Fruit fly (Drosophila melanogaster): ENCODE measurements around the gene CG16743.

Gene CG16743

dm6 chr2L:11010999-11011398 lies 38.9 kb downstream of the CG16743 start, which contains the start of the genes Art8 and dUTPase (continued):
- TF ChIP-seq lola (GFP tag; optimal IDR thresholded peaks at IDR 0.05), result no peak
- peak; percentile 51 for TF ChIP-seq ey (GFP tag; optimal IDR thresholded peaks at IDR 0.05)
- no peak for TF ChIP-seq Hr83 (GFP tag; optimal IDR thresholded peaks at IDR 0.05; ENCODE audit: poor library complexity, severe bottlenecking)
- TF ChIP-seq Dfd (GFP tag; optimal IDR thresholded peaks at IDR 0.05), result no peak
- peak; percentile 83 for TF ChIP-seq Hnf4 (GFP tag; optimal IDR thresholded peaks at IDR 0.05)
- TF ChIP-seq brk (GFP tag; optimal IDR thresholded peaks at IDR 0.05), result no peak
- no peak for TF ChIP-seq CrebA (GFP tag; optimal IDR thresholded peaks at IDR 0.05; ENCODE audit: borderline replicate concordance)
- no peak for TF ChIP-seq woc (GFP tag; optimal IDR thresholded peaks at IDR 0.05)
- TF ChIP-seq tai (GFP tag; optimal IDR thresholded peaks at IDR 0.05), result no peak

- no peak for TF ChIP-seq GATAd (GFP tag; optimal IDR thresholded peaks at IDR 0.05)
- no peak for TF ChIP-seq Hr83 (GFP tag; optimal IDR thresholded peaks at IDR 0.05; ENCODE audit: poor library complexity, severe bottlenecking)
Observed at dm6 chr2L:11014018-11014611, 42.0 kb downstream of the CG16743 start.

- no peak for TF ChIP-seq dmrt93B (GFP tag; optimal IDR thresholded peaks at IDR 0.05)
- TF ChIP-seq Mio (GFP tag; optimal IDR thresholded peaks at IDR 0.05), result no peak
- TF ChIP-seq CG9705 (GFP tag; optimal IDR thresholded peaks at IDR 0.05), result no peak
- TF ChIP-seq Myc (optimal IDR thresholded peaks at IDR 0.05), result no peak
- peak; percentile 1 for TF ChIP-seq rgr (GFP tag; optimal IDR thresholded peaks at IDR 0.05)
- TF ChIP-seq HLH106 (tag; optimal IDR thresholded peaks at IDR 0.05), result peak; percentile 39
- TF ChIP-seq Abd-B (GFP tag; optimal IDR thresholded peaks at IDR 0.05), result no peak
- no peak for TF ChIP-seq dl (GFP tag; optimal IDR thresholded peaks at IDR 0.05; ENCODE audit: insufficient read depth in 1 of 2, partially characterized antibody in 2 of 2)
- TF ChIP-seq foxo (GFP tag; optimal IDR thresholded peaks at IDR 0.05), result peak in 1 of 2 experiments; percentile 14
- TF ChIP-seq ey (GFP tag; optimal IDR thresholded peaks at IDR 0.05), result peak; percentile 7
- peak; percentile 1 for TF ChIP-seq h (GFP tag; optimal IDR thresholded peaks at IDR 0.05)
- no peak for TF ChIP-seq sv (GFP tag; optimal IDR thresholded peaks at IDR 0.05)
- no peak for TF ChIP-seq dsf (GFP tag; optimal IDR thresholded peaks at IDR 0.05; ENCODE audit: borderline replicate concordance)
- TF ChIP-seq Rel (GFP tag; optimal IDR thresholded peaks at IDR 0.05), result no peak
- no peak for TF ChIP-seq Rel (tag; optimal IDR thresholded peaks at IDR 0.05)
- TF ChIP-seq GATAd (GFP tag; optimal IDR thresholded peaks at IDR 0.05), result no peak
- no peak for TF ChIP-seq jim (GFP tag; optimal IDR thresholded peaks at IDR 0.05)
- peak; percentile 49 for TF ChIP-seq OdsH (GFP tag; optimal IDR thresholded peaks at IDR 0.05)
- no peak for TF ChIP-seq CG32264 (GFP tag; optimal IDR thresholded peaks at IDR 0.05)
- no peak for TF ChIP-seq usp (GFP tag; optimal IDR thresholded peaks at IDR 0.05)
- no peak for TF ChIP-seq Hr78 (GFP tag; optimal IDR thresholded peaks at IDR 0.05)
- TF ChIP-seq tai (GFP tag; optimal IDR thresholded peaks at IDR 0.05), result no peak
- peak; percentile 16 for TF ChIP-seq Sp1 (GFP tag; optimal IDR thresholded peaks at IDR 0.05)
- no peak for TF ChIP-seq Hr83 (GFP tag; optimal IDR thresholded peaks at IDR 0.05; ENCODE audit: poor library complexity, severe bottlenecking)
- no peak for TF ChIP-seq psq (GFP tag; optimal IDR thresholded peaks at IDR 0.05)
- no peak for TF ChIP-seq Hnf4 (GFP tag; optimal IDR thresholded peaks at IDR 0.05)
- TF ChIP-seq fru (GFP tag; optimal IDR thresholded peaks at IDR 0.05), result peak; percentile 23
- TF ChIP-seq sage (GFP tag; optimal IDR thresholded peaks at IDR 0.05), result no peak
- TF ChIP-seq Jra (GFP tag; optimal IDR thresholded peaks at IDR 0.05), result no peak
- no peak for TF ChIP-seq CrebA (GFP tag; optimal IDR thresholded peaks at IDR 0.05; ENCODE audit: borderline replicate concordance)
Observed at dm6 chr2L:11014671-11015070, 42.6 kb downstream of the CG16743 start.

dm6 chr2L:11015320-11015719 lies 43.2 kb downstream of the CG16743 start, which contains the start of gene Acp32CD:
Acp32CD (plus strand) TSS chr2L:11015620.
- no peak for TF ChIP-seq Mio (GFP tag; optimal IDR thresholded peaks at IDR 0.05)
